Worm (Caenorhabditis elegans): ENCODE measurements around the gene fbxa-128.

The fbxa-128 gene

ce11 chrIII:11170509-11170908 lies 31.6 kb upstream of the fbxa-128 start:
- TF ChIP-seq blmp-1 (tag; optimal IDR thresholded peaks at IDR 0.05) (no peak), flh-1 (GFP tag; optimal IDR thresholded peaks at IDR 0.05) (no peak), hlh-1 (tag; optimal IDR thresholded peaks at IDR 0.05) (no peak), bed-3 (GFP tag; optimal IDR thresholded peaks at IDR 0.05) (no peak), lin-32 (GFP tag; optimal IDR thresholded peaks at IDR 0.05) (no peak), ceh-83 (GFP tag; optimal IDR thresholded peaks at IDR 0.05) (no peak), lsy-2 (tag; optimal IDR thresholded peaks at IDR 0.05) (no peak), mls-2 (tag; optimal IDR thresholded peaks at IDR 0.05) (no peak), ztf-11 (tag; optimal IDR thresholded peaks at IDR 0.05) (no peak), unc-62 (GFP tag; optimal IDR thresholded peaks at IDR 0.05) (no peak), nhr-12 (tag; optimal IDR thresholded peaks at IDR 0.05) (no peak), snpc-4 (tag; optimal IDR thresholded peaks at IDR 0.05) (no peak), cnd-1 (tag; optimal IDR thresholded peaks at IDR 0.05) (no peak), sptf-1 (tag; optimal IDR thresholded peaks at IDR 0.05) (no peak), ceh-39 (tag; optimal IDR thresholded peaks at IDR 0.05) (no peak), nhr-28 (tag; optimal IDR thresholded peaks at IDR 0.05) (no peak), sem-2 (GFP tag; optimal IDR thresholded peaks at IDR 0.05) (no peak), drap-1 (GFP tag; optimal IDR thresholded peaks at IDR 0.05) (no peak)

ce11 chrIII:11169680-11170079 lies 30.8 kb upstream of the fbxa-128 start:
- TF ChIP-seq nhr-237 (tag; optimal IDR thresholded peaks at IDR 0.05) (no peak), elt-1 (tag; optimal IDR thresholded peaks at IDR 0.05; ENCODE audit: borderline replicate concordance, insufficient read depth) (no peak), elt-3 (tag; optimal IDR thresholded peaks at IDR 0.05) (no peak), ceh-39 (tag; optimal IDR thresholded peaks at IDR 0.05) (no peak), blmp-1 (tag; optimal IDR thresholded peaks at IDR 0.05) (no peak), mls-2 (tag; optimal IDR thresholded peaks at IDR 0.05) (no peak), tbx-8 (GFP tag; optimal IDR thresholded peaks at IDR 0.05) (no peak), nhr-28 (tag; optimal IDR thresholded peaks at IDR 0.05) (no peak), drap-1 (GFP tag; optimal IDR thresholded peaks at IDR 0.05) (no peak), lsy-2 (tag; optimal IDR thresholded peaks at IDR 0.05) (no peak), lin-32 (GFP tag; optimal IDR thresholded peaks at IDR 0.05) (no peak), mep-1 (tag; optimal IDR thresholded peaks at IDR 0.05) (no peak)

ce11 chrIII:11157916-11158315 lies 19.0 kb upstream of the fbxa-128 start:
- no peak for TF ChIP-seq bed-3 (GFP tag; optimal IDR thresholded peaks at IDR 0.05)
- TF ChIP-seq flh-1 (GFP tag; optimal IDR thresholded peaks at IDR 0.05): no peak
- no peak for TF ChIP-seq lin-32 (GFP tag; optimal IDR thresholded peaks at IDR 0.05)
- no peak for TF ChIP-seq ham-2 (GFP tag; optimal IDR thresholded peaks at IDR 0.05)
- TF ChIP-seq ces-1 (GFP tag; optimal IDR thresholded peaks at IDR 0.05): no peak
- no peak for TF ChIP-seq zip-8 (tag; optimal IDR thresholded peaks at IDR 0.05)
- TF ChIP-seq M03D4.4 (tag; optimal IDR thresholded peaks at IDR 0.05): no peak
- TF ChIP-seq ceh-39 (tag; optimal IDR thresholded peaks at IDR 0.05): no peak
- TF ChIP-seq elt-3 (tag; optimal IDR thresholded peaks at IDR 0.05): no peak
- TF ChIP-seq nhr-28 (tag; optimal IDR thresholded peaks at IDR 0.05): no peak
- TF ChIP-seq sem-2 (GFP tag; optimal IDR thresholded peaks at IDR 0.05): no peak
- no peak for TF ChIP-seq drap-1 (GFP tag; optimal IDR thresholded peaks at IDR 0.05)
- no peak for TF ChIP-seq nhr-237 (tag; optimal IDR thresholded peaks at IDR 0.05)
- no peak for TF ChIP-seq mls-2 (tag; optimal IDR thresholded peaks at IDR 0.05)
- no peak for TF ChIP-seq nhr-2 (tag; optimal IDR thresholded peaks at IDR 0.05)

ce11 chrIII:11157099-11157498 lies 18.2 kb upstream of the fbxa-128 start, which contains the start of gene Y47D3A.31:
TSS of gene Y47D3A.31 (minus strand) at chrIII:11157199.
- TF ChIP-seq unc-62 (GFP tag; optimal IDR thresholded peaks at IDR 0.05) (no peak), unc-120 (tag; optimal IDR thresholded peaks at IDR 0.05; ENCODE audit: poor library complexity, severe bottlenecking) (no peak), nhr-76 (tag; optimal IDR thresholded peaks at IDR 0.05) (no peak), drap-1 (GFP tag; optimal IDR thresholded peaks at IDR 0.05) (no peak), flh-1 (GFP tag; optimal IDR thresholded peaks at IDR 0.05) (no peak), unc-39 (tag; optimal IDR thresholded peaks at IDR 0.05) (no peak), pha-4 (tag; optimal IDR thresholded peaks at IDR 0.05) (no peak), blmp-1 (tag; optimal IDR thresholded peaks at IDR 0.05) (no peak)

- TF ChIP-seq cnd-1 (tag; optimal IDR thresholded peaks at IDR 0.05) (no peak), unc-120 (tag; optimal IDR thresholded peaks at IDR 0.05; ENCODE audit: poor library complexity, severe bottlenecking) (no peak), mab-5 (tag; optimal IDR thresholded peaks at IDR 0.05) (no peak), flh-1 (GFP tag; optimal IDR thresholded peaks at IDR 0.05) (no peak)
Measured at ce11 chrIII:11154527-11154926, 15.6 kb upstream of the fbxa-128 start, which contains the start of gene cku-70. TSS of gene cku-70 (plus strand) at chrIII:11154827.

All from whole organism, mixed stage, embryonic.